Worm (Caenorhabditis elegans): ENCODE measurements around the gene gar-2.

Gene gar-2

ce11 chrIII:6367712-6368111, 58.5 kb downstream of the gar-2 start, which contains the start of the genes C56G2.15 and thoc-2:
TSS of gene C56G2.15 (minus strand) at chrIII:6367899.
TSS of gene thoc-2 (plus strand) at chrIII:6368042.
- TF ChIP-seq snpc-4 (tag; optimal IDR thresholded peaks at IDR 0.05): peak; percentile 14
- TF ChIP-seq nhr-67 (tag; optimal IDR thresholded peaks at IDR 0.05): no peak
- TF ChIP-seq mml-1 (tag; optimal IDR thresholded peaks at IDR 0.05): no peak
- peak; percentile 30 for TF ChIP-seq pha-4 (tag; optimal IDR thresholded peaks at IDR 0.05)
- TF ChIP-seq tbx-2 (tag; optimal IDR thresholded peaks at IDR 0.05): no peak
- TF ChIP-seq lin-39 (tag; optimal IDR thresholded peaks at IDR 0.05): peak; percentile 10
- peak; percentile 4 for TF ChIP-seq nfya-1 (tag; optimal IDR thresholded peaks at IDR 0.05; ENCODE audit: insufficient read depth)

ce11 chrIII:6368524-6368923, 59.4 kb downstream of the gar-2 start:
- TF ChIP-seq pha-4 (tag; optimal IDR thresholded peaks at IDR 0.05) (no peak), nhr-23 (tag; optimal IDR thresholded peaks at IDR 0.05) (no peak), egl-27 (tag; optimal IDR thresholded peaks at IDR 0.05) (no peak), mml-1 (tag; optimal IDR thresholded peaks at IDR 0.05) (no peak), nhr-12 (tag; optimal IDR thresholded peaks at IDR 0.05) (no peak), hmg-11 (tag; optimal IDR thresholded peaks at IDR 0.05) (no peak), pqm-1 (tag; optimal IDR thresholded peaks at IDR 0.05) (no peak), ztf-11 (tag; optimal IDR thresholded peaks at IDR 0.05) (no peak), fos-1 (tag; optimal IDR thresholded peaks at IDR 0.05) (no peak), ceh-16 (tag; optimal IDR thresholded peaks at IDR 0.05) (no peak), lin-15B (tag; optimal IDR thresholded peaks at IDR 0.05) (no peak), fkh-10 (GFP tag; optimal IDR thresholded peaks at IDR 0.05) (no peak)
